Worm (Caenorhabditis elegans) whole organism, L2 larva: Measurements from ENCODE around the gene nst-1.

Experiments used
- C34F6.9 ChIP-seq: fragments of 150-350 bp; optimal IDR thresholded peaks from 2 replicates; lab custom pipeline; 2014; ENCODE audit warnings: missing biosample characterization, missing genetic modification characterization
- F13H6.1 ChIP-seq: sonication (generic microtip); optimal IDR thresholded peaks from 2 replicates; lab custom pipeline; 2016; ENCODE audit warnings: missing genetic modification characterization, missing compliant biosample characterization
- R02D3.7 ChIP-seq: fragments of 150-350 bp; optimal IDR thresholded peaks from 2 replicates; lab custom pipeline; 2014; ENCODE audit warnings: missing biosample characterization, missing genetic modification characterization
- Y55F3AM.14 ChIP-seq: fragments of 200-800 bp; sonication (Bioruptor generic); optimal IDR thresholded peaks from 2 replicates; lab custom pipeline; 2018; ENCODE audit warnings: mild to moderate bottlenecking, missing genetic modification characterization, missing compliant biosample characterization
- ZK546.5 ChIP-seq: sonication (generic microtip); optimal IDR thresholded peaks from 2 replicates; lab custom pipeline; 2017; ENCODE audit warnings: missing biosample characterization, missing genetic modification characterization
- alr-1 ChIP-seq: fragments of 150-350 bp; optimal IDR thresholded peaks from 2 replicates; lab custom pipeline; 2014; ENCODE audit warnings: missing biosample characterization, missing genetic modification characterization
- aly-2 ChIP-seq: fragments of 150-350 bp; optimal IDR thresholded peaks from 2 replicates; lab custom pipeline; 2014; ENCODE audit warnings: missing biosample characterization, missing genetic modification characterization
- ama-1 ChIP-seq: fragments of 150-350 bp; optimal IDR thresholded peaks from 2 replicates; lab custom pipeline; 2018; ENCODE audit warnings: inconsistent platforms
- blmp-1 ChIP-seq: sonication (generic microtip); optimal IDR thresholded peaks from 2 replicates; lab custom pipeline; 2017; ENCODE audit warnings: missing genetic modification characterization, mild to moderate bottlenecking, missing compliant biosample characterization, antibody characterized with exemption, moderate library complexity; ENCODE audit not compliant: insufficient read depth
- ceh-16 ChIP-seq: fragments of 150-350 bp; optimal IDR thresholded peaks from 2 replicates; lab custom pipeline; 2014; ENCODE audit warnings: missing biosample characterization, missing genetic modification characterization
- ceh-82 ChIP-seq: fragments of 150-350 bp; optimal IDR thresholded peaks from 2 replicates; lab custom pipeline; 2014; ENCODE audit warnings: missing biosample characterization, missing genetic modification characterization
- crh-2 ChIP-seq: sonication (generic microtip); optimal IDR thresholded peaks from 2 replicates; lab custom pipeline; 2017; ENCODE audit warnings: missing biosample characterization, missing genetic modification characterization
- dmd-4 ChIP-seq: sonication (generic microtip); optimal IDR thresholded peaks from 2 replicates; lab custom pipeline; 2017; ENCODE audit warnings: missing biosample characterization, missing genetic modification characterization
- egl-27 ChIP-seq: sonication (generic microtip); optimal IDR thresholded peaks from 3 replicates; lab custom pipeline; 2017; ENCODE audit warnings: missing biosample characterization, missing genetic modification reagents, missing genetic modification characterization
- elt-1 ChIP-seq: fragments of 150-350 bp; optimal IDR thresholded peaks from 2 replicates; lab custom pipeline; 2014; ENCODE audit warnings: missing biosample characterization, missing genetic modification characterization
- elt-3 ChIP-seq: sonication (generic microtip); optimal IDR thresholded peaks from 2 replicates; lab custom pipeline; 2017; ENCODE audit warnings: missing biosample characterization, missing genetic modification characterization
- gmeb-1 ChIP-seq: fragments of 150-350 bp; optimal IDR thresholded peaks from 2 replicates; lab custom pipeline; 2014; ENCODE audit warnings: missing biosample characterization, missing genetic modification characterization
- lin-11 ChIP-seq: fragments of 150-350 bp; sonication (generic microtip); optimal IDR thresholded peaks from 2 replicates; lab custom pipeline; 2014; ENCODE audit warnings: missing biosample characterization, missing genetic modification characterization, inconsistent platforms, mixed read lengths
- lin-39 ChIP-seq: fragments of 150-350 bp; optimal IDR thresholded peaks from 2 replicates; lab custom pipeline; 2014; ENCODE audit warnings: missing biosample characterization, missing genetic modification reagents, missing genetic modification characterization
- lsy-2 ChIP-seq, 2 experiments: fragments of 150-350 bp in 1 of 2; sonication (generic microtip) in 1 of 2; optimal IDR thresholded peaks; 2 replicates each; lab custom pipeline; 2014 to 2017; ENCODE audit warnings: missing biosample characterization in 2 of 2, missing genetic modification characterization in 2 of 2
- mab-5 ChIP-seq: fragments of 150-350 bp; optimal IDR thresholded peaks from 2 replicates; lab custom pipeline; 2014; ENCODE audit warnings: missing biosample characterization, missing genetic modification characterization
- mbf-1 ChIP-seq: sonication (generic microtip); optimal IDR thresholded peaks from 2 replicates; lab custom pipeline; 2017; ENCODE audit warnings: missing biosample characterization, missing genetic modification characterization
- nhr-11 ChIP-seq: fragments of 150-350 bp; optimal IDR thresholded peaks from 2 replicates; lab custom pipeline; 2014; ENCODE audit warnings: missing biosample characterization, missing genetic modification characterization
- nhr-129 ChIP-seq: fragments of 150-350 bp; optimal IDR thresholded peaks from 2 replicates; lab custom pipeline; 2014; ENCODE audit warnings: missing biosample characterization, missing genetic modification characterization
- nhr-23 ChIP-seq: fragments of 150-350 bp; optimal IDR thresholded peaks from 2 replicates; lab custom pipeline; 2014; ENCODE audit warnings: missing biosample characterization, missing genetic modification reagents, missing genetic modification characterization
- nhr-25 ChIP-seq: fragments of 150-350 bp; sonication (generic microtip); optimal IDR thresholded peaks from 3 replicates; lab custom pipeline; 2014; ENCODE audit warnings: missing biosample characterization, missing genetic modification characterization
- nhr-6 ChIP-seq: fragments of 150-350 bp; optimal IDR thresholded peaks from 2 replicates; lab custom pipeline; 2014; ENCODE audit warnings: missing biosample characterization, missing genetic modification characterization
- nhr-77 ChIP-seq: fragments of 150-350 bp; optimal IDR thresholded peaks from 2 replicates; lab custom pipeline; 2014; ENCODE audit warnings: missing biosample characterization, missing genetic modification characterization
- sem-4 ChIP-seq: fragments of 150-350 bp; optimal IDR thresholded peaks from 2 replicates; lab custom pipeline; 2014; ENCODE audit warnings: missing biosample characterization, missing genetic modification reagents, missing genetic modification characterization
- skn-1 ChIP-seq: sonication (generic microtip); optimal IDR thresholded peaks from 2 replicates; lab custom pipeline; 2017; ENCODE audit warnings: missing biosample characterization, missing genetic modification characterization
- sma-3 ChIP-seq: sonication (generic microtip); optimal IDR thresholded peaks from 2 replicates; lab custom pipeline; 2016; ENCODE audit warnings: missing genetic modification reagents, missing genetic modification characterization, missing compliant biosample characterization
- sma-9 ChIP-seq, 2 experiments: fragments of 150-350 bp in 1 of 2; sonication (generic microtip) in 1 of 2; optimal IDR thresholded peaks; 2 replicates each; lab custom pipeline; 2014 to 2016; ENCODE audit warnings: missing genetic modification characterization in 2 of 2, mild to moderate bottlenecking in 1 of 2, missing biosample characterization in 1 of 2, missing compliant biosample characterization in 1 of 2, missing genetic modification reagents in 1 of 2, moderate library complexity in 1 of 2
- snpc-4 ChIP-seq: fragments of 150-350 bp; optimal IDR thresholded peaks from 2 replicates; lab custom pipeline; 2014; ENCODE audit warnings: missing biosample characterization, missing genetic modification characterization
- unc-39 ChIP-seq: fragments of 150-350 bp; optimal IDR thresholded peaks from 2 replicates; lab custom pipeline; 2014; ENCODE audit warnings: missing biosample characterization, missing genetic modification characterization
- unc-55 ChIP-seq: fragments of 150-350 bp; sonication (generic microtip); optimal IDR thresholded peaks from 3 replicates; lab custom pipeline; 2014; ENCODE audit warnings: missing biosample characterization, missing genetic modification reagents, missing genetic modification characterization
- unc-62 ChIP-seq: fragments of 150-350 bp; optimal IDR thresholded peaks from 2 replicates; lab custom pipeline; 2014; ENCODE audit warnings: missing biosample characterization, missing genetic modification reagents, missing genetic modification characterization
- ztf-1 ChIP-seq: fragments of 200-800 bp; sonication (Bioruptor generic); conservative IDR thresholded peaks from 2 replicates; pipeline ENCODE4 v1.3.6; 2022; ENCODE audit warnings: missing genetic modification characterization, missing compliant biosample characterization
- ztf-11 ChIP-seq: sonication (generic microtip); optimal IDR thresholded peaks from 2 replicates; lab custom pipeline; 2017; ENCODE audit warnings: missing biosample characterization, missing genetic modification characterization

The nst-1 gene

ce11 chrII:8295296-8295695 is 12.3 kb upstream of the nst-1 start, which contains the start of gene nlp-55:
TSS of gene nlp-55 (minus strand) at chrII:8295396.
- TF ChIP-seq nhr-77 (no peak), mbf-1 (tag; lab: Kevin White, UChicago) (no peak)
- TF ChIP-seq, all 48 proteins: peak for 0

- peak; percentile 42 for TF ChIP-seq ama-1 (lab: Kevin White, UChicago)
- TF ChIP-seq, all 48 proteins: peak for 1; not testable (repeated sequence) for 47
These were observed 2.8 kb upstream of the nst-1 start for ce11 chrII:8285837-8286236.

- TF ChIP-seq elt-3 (tag; lab: Kevin White, UChicago) (no peak), egl-27 (tag; lab: Kevin White, UChicago) (no peak), dmd-4 (no peak), blmp-1 (no peak), nhr-129 (no peak), unc-55 (GFP tag; lab: Kevin White, UChicago) (no peak), mbf-1 (tag; lab: Kevin White, UChicago) (no peak), aly-2 (tag; lab: Kevin White, UChicago) (no peak), C34F6.9 (no peak), Y55F3AM.14 (GFP tag; lab: Kevin White, UChicago) (no peak), nhr-11 (tag; lab: Kevin White, UChicago) (no peak), ceh-16 (tag; lab: Kevin White, UChicago) (no peak), lin-39 (tag; lab: Kevin White, UChicago) (no peak), ZK546.5 (no peak), nhr-23 (tag; lab: Kevin White, UChicago) (no peak)
These were observed 4.6 kb downstream of the nst-1 start, which contains the start of the genes mrpl-10 and clec-142 for ce11 chrII:8278415-8278814. TSS of gene mrpl-10 (minus strand) at chrII:8278515. TSS of gene clec-142 (plus strand) at chrII:8278678.

- no peak for TF ChIP-seq ztf-1 (GFP tag; lab: Robert Waterston, UW)
- no peak for TF ChIP-seq lin-39 (tag; lab: Kevin White, UChicago)
- peak; percentile 89 for TF ChIP-seq gmeb-1 (tag; lab: Kevin White, UChicago)
- TF ChIP-seq mbf-1 (tag; lab: Kevin White, UChicago), result no peak
- TF ChIP-seq sma-3 (GFP tag; lab: Kevin White, UChicago), result no peak
- TF ChIP-seq blmp-1, result no peak
- TF ChIP-seq lin-11, result no peak
- TF ChIP-seq nhr-23 (tag; lab: Kevin White, UChicago), result no peak
- no peak for TF ChIP-seq egl-27 (tag; lab: Kevin White, UChicago)
- no peak for TF ChIP-seq elt-1
- no peak for TF ChIP-seq unc-62 (GFP tag; lab: Kevin White, UChicago)
- TF ChIP-seq elt-3 (tag; lab: Kevin White, UChicago), result no peak
- TF ChIP-seq mab-5 (tag; lab: Kevin White, UChicago), result no peak
- no peak for TF ChIP-seq sem-4 (tag; lab: Kevin White, UChicago)
- TF ChIP-seq aly-2 (tag; lab: Kevin White, UChicago), result no peak
- TF ChIP-seq nhr-129, result peak; percentile 13
- TF ChIP-seq lsy-2 (tag; optimal IDR thresholded peaks at IDR 0.05; lab: Kevin White, UChicago), result peak; percentile 59 to 83
- TF ChIP-seq ztf-11, result no peak
- peak; percentile 85 for TF ChIP-seq R02D3.7
- TF ChIP-seq dmd-4, result no peak
- TF ChIP-seq nhr-11 (tag; lab: Kevin White, UChicago), result no peak
- TF ChIP-seq ZK546.5, result no peak
- TF ChIP-seq crh-2 (tag; lab: Kevin White, UChicago), result no peak
- TF ChIP-seq nhr-6, result no peak
- no peak for TF ChIP-seq Y55F3AM.14 (GFP tag; lab: Kevin White, UChicago)
- no peak for TF ChIP-seq ceh-82 (tag; lab: Kevin White, UChicago)
These were observed 7.0 kb downstream of the nst-1 start, which contains the start of the genes gei-14 and slc-25A32 for ce11 chrII:8276057-8276456. TSS of gene gei-14 (minus strand) at chrII:8276231. TSS of gene slc-25A32 (plus strand) at chrII:8276298.

ce11 chrII:8273060-8273459 is 9.9 kb downstream of the nst-1 start:
- TF ChIP-seq skn-1 (no peak), R02D3.7 (no peak), elt-1 (no peak), ZK546.5 (no peak), elt-3 (tag; lab: Kevin White, UChicago) (no peak), aly-2 (tag; lab: Kevin White, UChicago) (no peak), alr-1 (no peak), ceh-82 (tag; lab: Kevin White, UChicago) (no peak), Y55F3AM.14 (GFP tag; lab: Kevin White, UChicago) (no peak), F13H6.1 (tag; lab: Kevin White, UChicago) (no peak), sma-9 (GFP tag; optimal IDR thresholded peaks at IDR 0.05; lab: Kevin White, UChicago) (no peak), sma-9 (tag; optimal IDR thresholded peaks at IDR 0.05; lab: Kevin White, UChicago) (no peak), unc-62 (GFP tag; lab: Kevin White, UChicago) (no peak), mab-5 (tag; lab: Kevin White, UChicago) (no peak), ztf-1 (GFP tag; lab: Robert Waterston, UW) (no peak), unc-39 (tag; lab: Kevin White, UChicago) (no peak), snpc-4 (tag; lab: Kevin White, UChicago) (no peak), lin-11 (no peak), nhr-25 (tag; lab: Kevin White, UChicago) (no peak)
